Worm (Caenorhabditis elegans): ENCODE measurements around the gene npp-10.

Gene npp-10

ce11 chrIII:5999629-6000028 is 19.7 kb downstream of the npp-10 start:
- TF ChIP-seq ceh-39 (tag; optimal IDR thresholded peaks at IDR 0.05) = no peak
- peak; percentile 24 for TF ChIP-seq ces-1 (GFP tag; optimal IDR thresholded peaks at IDR 0.05)
- TF ChIP-seq lin-13 (tag; optimal IDR thresholded peaks at IDR 0.05) = no peak

- no peak for TF ChIP-seq mab-5 (tag; optimal IDR thresholded peaks at IDR 0.05)
- no peak for TF ChIP-seq bed-3 (GFP tag; optimal IDR thresholded peaks at IDR 0.05)
- TF ChIP-seq nhr-2 (tag; optimal IDR thresholded peaks at IDR 0.05) = no peak
- TF ChIP-seq nhr-76 (tag; optimal IDR thresholded peaks at IDR 0.05) = no peak
- no peak for TF ChIP-seq ceh-43 (GFP tag; optimal IDR thresholded peaks at IDR 0.05)
- no peak for TF ChIP-seq ceh-39 (tag; optimal IDR thresholded peaks at IDR 0.05)
- TF ChIP-seq nhr-28 (tag; optimal IDR thresholded peaks at IDR 0.05) = no peak
- TF ChIP-seq unc-62 (GFP tag; optimal IDR thresholded peaks at IDR 0.05) = no peak
- no peak for TF ChIP-seq pha-4 (tag; optimal IDR thresholded peaks at IDR 0.05)
- TF ChIP-seq hlh-1 (tag; optimal IDR thresholded peaks at IDR 0.05) = no peak
- TF ChIP-seq ham-2 (GFP tag; optimal IDR thresholded peaks at IDR 0.05) = no peak
- no peak for TF ChIP-seq lin-13 (tag; optimal IDR thresholded peaks at IDR 0.05)
- TF ChIP-seq M03D4.4 (tag; optimal IDR thresholded peaks at IDR 0.05) = no peak
- TF ChIP-seq zip-8 (tag; optimal IDR thresholded peaks at IDR 0.05) = no peak
- no peak for TF ChIP-seq flh-1 (GFP tag; optimal IDR thresholded peaks at IDR 0.05)
- TF ChIP-seq lsy-2 (tag; optimal IDR thresholded peaks at IDR 0.05) = no peak
- TF ChIP-seq ces-1 (GFP tag; optimal IDR thresholded peaks at IDR 0.05) = no peak
- no peak for TF ChIP-seq cnd-1 (tag; optimal IDR thresholded peaks at IDR 0.05)
- no peak for TF ChIP-seq unc-39 (tag; optimal IDR thresholded peaks at IDR 0.05)
Observed at ce11 chrIII:5998640-5999039, 20.7 kb downstream of the npp-10 start.

ce11 chrIII:5992913-5993312 is 26.4 kb downstream of the npp-10 start, which contains the start of gene T04C9.1:
TSS of gene T04C9.1 (plus strand) at chrIII:5993213.
- TF ChIP-seq ceh-43 (GFP tag; optimal IDR thresholded peaks at IDR 0.05) = no peak
- TF ChIP-seq unc-39 (tag; optimal IDR thresholded peaks at IDR 0.05) = no peak
- TF ChIP-seq ces-1 (GFP tag; optimal IDR thresholded peaks at IDR 0.05) = no peak
- no peak for TF ChIP-seq lin-13 (tag; optimal IDR thresholded peaks at IDR 0.05)
- no peak for TF ChIP-seq unc-120 (tag; optimal IDR thresholded peaks at IDR 0.05; ENCODE audit: poor library complexity, severe bottlenecking)
- no peak for TF ChIP-seq snpc-4 (tag; optimal IDR thresholded peaks at IDR 0.05)
- TF ChIP-seq bed-3 (GFP tag; optimal IDR thresholded peaks at IDR 0.05) = no peak
- no peak for TF ChIP-seq nhr-2 (tag; optimal IDR thresholded peaks at IDR 0.05)
- TF ChIP-seq lin-32 (GFP tag; optimal IDR thresholded peaks at IDR 0.05) = no peak
- no peak for TF ChIP-seq mab-5 (tag; optimal IDR thresholded peaks at IDR 0.05)
- TF ChIP-seq mls-2 (tag; optimal IDR thresholded peaks at IDR 0.05) = no peak
- no peak for TF ChIP-seq M03D4.4 (tag; optimal IDR thresholded peaks at IDR 0.05)
- no peak for TF ChIP-seq drap-1 (GFP tag; optimal IDR thresholded peaks at IDR 0.05)
- no peak for TF ChIP-seq unc-62 (GFP tag; optimal IDR thresholded peaks at IDR 0.05)
- no peak for TF ChIP-seq nhr-28 (tag; optimal IDR thresholded peaks at IDR 0.05)

DNA sequence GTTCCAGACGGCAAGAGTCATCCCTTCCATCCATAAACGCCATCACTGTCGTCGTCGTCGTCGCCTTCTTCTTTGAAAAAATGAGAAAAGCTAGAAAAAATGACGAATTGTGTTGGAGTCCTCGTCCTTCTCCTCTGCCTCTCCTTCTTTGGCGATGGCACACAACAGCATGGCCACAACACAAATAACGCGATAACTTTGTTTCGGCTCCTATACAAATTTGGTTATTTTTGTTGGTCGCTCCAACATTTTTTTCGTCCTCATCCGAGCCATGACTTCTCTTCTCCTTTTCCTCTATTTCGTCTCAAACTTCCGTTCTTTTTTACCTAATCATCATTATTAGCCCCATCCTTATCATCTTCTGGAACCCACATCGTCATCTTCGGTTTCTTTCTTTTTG is 27.3 kb downstream of the npp-10 start:
- peak; percentile 94 for TF ChIP-seq ces-1 (GFP tag; optimal IDR thresholded peaks at IDR 0.05)
- TF ChIP-seq sptf-1 (tag; optimal IDR thresholded peaks at IDR 0.05) = peak; percentile 3
- no peak for TF ChIP-seq unc-62 (GFP tag; optimal IDR thresholded peaks at IDR 0.05)

- TF ChIP-seq elt-3 (tag; optimal IDR thresholded peaks at IDR 0.05) = no peak
- no peak for TF ChIP-seq lsy-2 (tag; optimal IDR thresholded peaks at IDR 0.05)
- TF ChIP-seq unc-62 (GFP tag; optimal IDR thresholded peaks at IDR 0.05) = peak; percentile 51
- TF ChIP-seq mep-1 (tag; optimal IDR thresholded peaks at IDR 0.05) = no peak
- TF ChIP-seq mab-5 (tag; optimal IDR thresholded peaks at IDR 0.05) = no peak
- TF ChIP-seq snpc-4 (tag; optimal IDR thresholded peaks at IDR 0.05) = no peak
- no peak for TF ChIP-seq hlh-1 (tag; optimal IDR thresholded peaks at IDR 0.05)
- TF ChIP-seq elt-1 (tag; optimal IDR thresholded peaks at IDR 0.05; ENCODE audit: borderline replicate concordance, insufficient read depth) = peak; percentile 12
- no peak for TF ChIP-seq blmp-1 (tag; optimal IDR thresholded peaks at IDR 0.05)
- TF ChIP-seq sem-2 (GFP tag; optimal IDR thresholded peaks at IDR 0.05) = no peak
- TF ChIP-seq nhr-76 (tag; optimal IDR thresholded peaks at IDR 0.05) = no peak
Observed at ce11 chrIII:5991142-5991930, 28.0 kb downstream of the npp-10 start, which contains the start of gene T04C9.2. TSS of gene T04C9.2 (plus strand) at chrIII:5991880.

All from whole organism, mixed stage, embryonic.